Worm (Caenorhabditis elegans): ENCODE results near the gene C40A11.3.
A peak's percentile ranks its signal among the peaks of the same experiment; 100 is the strongest.

The C40A11.3 gene

DNA sequence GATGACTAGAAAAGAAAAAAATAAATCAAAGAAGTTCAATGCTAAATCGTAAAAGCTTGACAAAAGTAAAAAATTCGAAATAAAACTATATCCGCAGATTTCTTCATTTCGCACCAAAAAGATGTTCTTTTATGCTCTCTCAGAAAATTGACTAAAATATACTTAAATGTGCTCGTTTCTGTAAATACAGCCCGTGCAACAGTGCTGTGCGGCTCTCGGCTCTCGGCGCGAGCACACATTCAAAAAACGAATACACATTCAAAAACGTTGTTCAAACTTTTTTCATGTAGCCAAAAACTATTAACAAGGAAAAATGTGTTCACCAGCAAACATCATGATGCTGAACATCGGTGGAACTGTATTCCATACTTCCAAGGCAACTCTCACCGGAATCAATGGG, at the start of gene C40A11.3:
Gene C40A11.3 (plus strand): TSS at position 301 of the 400 bp plus-strand sequence.
- TF ChIP-seq tbx-37 (GFP tag; conservative IDR thresholded peaks at IDR 0.05) (no peak), hmg-4 (GFP tag; optimal IDR thresholded peaks at IDR 0.05) (no peak), tra-4 (tag; optimal IDR thresholded peaks at IDR 0.05) (no peak), flt-1 (GFP tag; IDR thresholded peaks at IDR 0.05) (no peak)

DNA sequence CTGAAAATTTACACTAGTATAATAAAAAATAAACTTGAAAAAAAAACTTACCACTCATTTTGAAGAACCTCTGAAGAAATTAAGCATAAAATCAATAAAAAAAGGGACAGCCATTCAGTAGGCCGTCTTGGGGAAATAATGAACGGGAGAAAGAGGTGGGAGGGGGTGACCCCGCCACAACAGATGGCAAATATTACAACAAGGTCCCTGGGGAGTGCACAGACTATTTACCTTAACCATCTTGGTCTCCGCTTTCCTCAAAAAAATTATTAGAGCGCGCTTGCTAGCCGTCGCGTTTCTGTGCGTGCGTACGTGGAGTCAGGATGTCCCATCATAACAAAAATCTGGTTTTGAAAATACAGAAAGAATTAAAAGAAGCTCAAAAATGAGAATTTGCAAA, 48.9 kb upstream of the C40A11.3 start, which contains the start of gene T16A1.10:
Gene T16A1.10 (minus strand): TSS at position 123 of the 400 bp plus-strand sequence.
- no peak for TF ChIP-seq tbx-37 (GFP tag; conservative IDR thresholded peaks at IDR 0.05)
- no peak for TF ChIP-seq B0310.2 (tag; optimal IDR thresholded peaks at IDR 0.05)
- TF ChIP-seq ceh-36 (tag; optimal IDR thresholded peaks at IDR 0.05) = peak; percentile 1
- peak; percentile 16 for TF ChIP-seq hmg-4 (GFP tag; optimal IDR thresholded peaks at IDR 0.05)

DNA sequence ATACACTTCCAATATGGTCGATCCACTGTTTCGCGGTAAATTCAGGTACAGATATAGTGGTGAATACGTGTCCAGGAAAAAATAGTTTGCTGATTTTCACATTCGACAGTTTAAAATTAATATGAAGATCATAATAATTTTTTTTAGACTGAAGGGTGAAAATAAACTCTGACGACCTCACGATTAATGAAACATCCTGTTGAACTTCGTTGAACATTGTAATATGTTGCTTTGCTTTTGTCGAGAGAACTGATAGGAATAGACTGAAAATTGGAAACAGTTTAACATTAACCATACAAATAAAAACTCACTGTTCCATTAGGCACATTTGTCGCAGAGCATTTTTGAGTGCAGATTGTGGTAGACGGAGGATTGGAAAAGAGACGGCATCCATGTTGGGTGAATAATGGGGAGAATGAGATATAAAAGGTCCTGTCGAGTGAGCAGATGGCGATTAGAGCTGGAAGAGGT, 47.4 kb upstream of the C40A11.3 start, which contains the start of gene fbxb-37:
Gene fbxb-37 (minus strand): TSS at position 421 of the 471 bp plus-strand sequence.
- no peak for TF ChIP-seq hmbx-1 (tag; optimal IDR thresholded peaks at IDR 0.05)
- TF ChIP-seq ets-7 (tag; optimal IDR thresholded peaks at IDR 0.05) = no peak
- TF ChIP-seq aly-1 (tag; optimal IDR thresholded peaks at IDR 0.05) = no peak
- TF ChIP-seq F13C5.2 (tag; optimal IDR thresholded peaks at IDR 0.05) = no peak

DNA sequence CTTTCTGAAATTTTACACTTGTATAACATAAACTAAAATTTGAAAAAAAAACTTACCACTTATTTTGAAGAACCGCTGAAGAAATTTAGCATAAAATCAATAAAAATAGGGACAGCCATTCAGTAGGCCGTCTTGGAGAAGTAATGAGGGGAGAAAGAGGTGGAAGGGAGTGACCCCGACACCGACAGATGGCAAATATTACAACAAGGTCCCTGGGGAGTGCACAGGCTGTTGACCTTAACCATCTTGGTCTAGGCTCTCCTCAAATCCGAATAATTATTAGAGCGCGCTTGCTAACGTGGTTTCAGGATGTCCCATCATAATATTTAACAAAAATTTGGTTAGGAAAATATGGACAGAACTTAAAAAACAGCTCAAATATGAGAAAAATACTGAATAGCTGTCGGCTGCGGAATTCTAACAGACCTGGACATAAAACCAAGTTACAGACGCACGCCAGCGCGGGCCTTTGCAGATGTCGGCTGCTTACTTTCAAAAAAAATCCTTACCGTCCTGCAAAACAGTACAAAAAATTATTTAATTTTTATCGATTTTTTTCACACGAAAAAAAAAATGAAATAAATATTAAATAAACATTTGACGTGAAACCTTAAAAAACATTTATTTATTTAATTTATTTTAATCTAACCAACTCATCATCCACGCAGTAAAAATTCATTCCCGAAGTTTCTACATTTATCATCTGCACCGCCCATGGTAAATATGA, 45.8 kb upstream of the C40A11.3 start, which contains the start of gene T16A1.2:
Gene T16A1.2 (plus strand): TSS at position 677 of the 727 bp plus-strand sequence.
- no peak for TF ChIP-seq tbx-37 (GFP tag; conservative IDR thresholded peaks at IDR 0.05)
- TF ChIP-seq ceh-36 (tag; optimal IDR thresholded peaks at IDR 0.05) = no peak
- TF ChIP-seq tbx-11 (GFP tag; IDR thresholded peaks at IDR 0.05) = no peak
- TF ChIP-seq hnd-1 (tag; optimal IDR thresholded peaks at IDR 0.05) = no peak
- TF ChIP-seq aly-1 (tag; optimal IDR thresholded peaks at IDR 0.05) = no peak
- no peak for TF ChIP-seq sea-1 (GFP tag; conservative IDR thresholded peaks at IDR 0.05)
- no peak for TF ChIP-seq hmbx-1 (tag; optimal IDR thresholded peaks at IDR 0.05)
- no peak for TF ChIP-seq pes-1 (GFP tag; IDR thresholded peaks at IDR 0.05)
- no peak for TF ChIP-seq B0310.2 (tag; optimal IDR thresholded peaks at IDR 0.05)
- no peak for TF ChIP-seq hmg-4 (GFP tag; optimal IDR thresholded peaks at IDR 0.05)
- TF ChIP-seq ets-7 (tag; optimal IDR thresholded peaks at IDR 0.05) = no peak
- no peak for TF ChIP-seq flt-1 (GFP tag; IDR thresholded peaks at IDR 0.05)
- no peak for TF ChIP-seq ama-1 (optimal IDR thresholded peaks at IDR 0.05)

DNA sequence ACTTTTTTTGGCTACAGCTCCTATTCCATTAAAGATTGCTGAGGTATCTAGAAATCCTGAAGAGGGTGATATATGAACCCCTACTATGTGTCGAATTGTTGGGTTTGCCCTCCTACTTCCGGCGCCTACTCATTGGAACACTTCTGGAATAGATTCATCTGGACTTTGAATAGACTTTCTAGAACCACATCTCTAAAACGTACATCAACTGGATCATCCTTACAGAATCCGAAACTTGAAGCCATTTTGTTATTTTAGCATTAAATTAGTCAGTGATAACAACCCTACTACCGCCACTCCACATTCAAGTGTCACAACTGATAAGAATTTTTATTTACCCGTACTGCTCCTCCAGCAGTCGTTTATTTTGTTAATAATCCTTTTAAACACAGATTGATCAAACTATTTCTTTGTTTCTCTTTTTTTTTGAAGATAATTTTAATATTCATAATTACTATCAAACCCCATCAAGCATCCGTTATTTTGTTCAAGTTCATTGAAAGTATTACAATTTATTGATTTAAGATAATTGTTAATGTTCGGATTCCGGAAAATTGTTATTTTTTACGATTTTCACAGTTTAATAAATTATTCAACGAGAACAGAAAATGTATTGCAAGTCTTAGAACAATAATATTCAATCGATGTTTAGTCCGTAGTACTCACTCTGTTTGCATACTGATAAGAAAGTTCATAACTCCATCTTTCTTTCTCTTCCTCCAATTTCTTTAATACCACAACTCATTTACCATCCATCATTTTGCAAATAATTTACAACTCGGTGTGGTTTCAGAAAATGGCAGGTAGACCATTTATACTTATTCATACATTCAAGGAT, 41.6 kb upstream of the C40A11.3 start, which contains the start of gene math-42:
Gene math-42 (plus strand): TSS at position 788 of the 838 bp plus-strand sequence.
- no peak for TF ChIP-seq tbx-37 (GFP tag; conservative IDR thresholded peaks at IDR 0.05)
- no peak for TF ChIP-seq tra-4 (tag; optimal IDR thresholded peaks at IDR 0.05)

DNA sequence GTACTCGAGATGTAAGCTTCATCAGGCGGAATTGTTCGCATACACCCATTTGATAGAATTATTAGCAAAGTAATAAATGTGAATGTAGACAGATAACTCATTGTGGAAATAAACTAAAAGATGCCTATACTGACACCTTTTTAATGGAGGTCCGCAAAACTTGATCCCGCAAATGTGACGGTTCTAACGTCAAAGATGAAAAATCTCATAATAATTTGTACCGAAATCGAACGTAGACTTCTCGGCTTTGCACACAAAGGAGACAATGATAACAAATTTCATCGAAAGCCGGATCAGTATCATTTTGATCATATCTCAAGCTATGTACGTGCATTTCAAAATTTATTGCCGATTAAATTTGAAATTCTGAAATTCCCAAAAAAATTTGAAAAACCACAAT, 32.6 kb upstream of the C40A11.3 start, which contains the start of gene R52.4:
Gene R52.4 (minus strand): TSS at position 101 of the 400 bp plus-strand sequence.
- TF ChIP-seq ama-1 (optimal IDR thresholded peaks at IDR 0.05) = no peak
- TF ChIP-seq tra-4 (tag; optimal IDR thresholded peaks at IDR 0.05) = no peak
- no peak for TF ChIP-seq tbx-37 (GFP tag; conservative IDR thresholded peaks at IDR 0.05)
- no peak for TF ChIP-seq B0310.2 (tag; optimal IDR thresholded peaks at IDR 0.05)
- no peak for TF ChIP-seq aly-1 (tag; optimal IDR thresholded peaks at IDR 0.05)
- no peak for TF ChIP-seq tbx-11 (GFP tag; IDR thresholded peaks at IDR 0.05)
- no peak for TF ChIP-seq hmg-4 (GFP tag; optimal IDR thresholded peaks at IDR 0.05)
- TF ChIP-seq flt-1 (GFP tag; IDR thresholded peaks at IDR 0.05) = no peak
- no peak for TF ChIP-seq ets-7 (tag; optimal IDR thresholded peaks at IDR 0.05)
- no peak for TF ChIP-seq hmbx-1 (tag; optimal IDR thresholded peaks at IDR 0.05)
- TF ChIP-seq scrt-1 (GFP tag; IDR thresholded peaks at IDR 0.05) = no peak
- TF ChIP-seq ceh-36 (tag; optimal IDR thresholded peaks at IDR 0.05) = no peak

DNA sequence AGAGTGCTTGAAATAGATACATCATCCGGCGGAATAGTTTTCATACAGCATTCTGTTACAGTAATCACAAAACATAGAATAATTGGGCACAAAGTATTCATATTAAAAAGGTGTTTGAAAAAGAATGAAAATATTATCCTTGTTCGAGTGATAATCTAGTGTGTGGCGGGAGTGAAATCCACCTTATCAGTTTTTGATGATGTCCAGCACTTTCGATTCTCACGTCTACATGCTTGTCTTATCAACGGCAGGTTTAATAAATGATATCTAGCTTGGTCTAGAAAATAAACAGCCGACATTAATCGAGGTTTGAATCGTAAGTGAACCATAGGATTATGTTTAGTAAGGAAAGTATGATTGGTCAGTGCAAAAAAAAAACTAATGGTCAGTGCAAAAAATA, 31.0 kb upstream of the C40A11.3 start, which contains the start of gene R52.5:
Gene R52.5 (minus strand): TSS at position 101 of the 400 bp plus-strand sequence.
- TF ChIP-seq hmbx-1 (tag; optimal IDR thresholded peaks at IDR 0.05) (no peak), scrt-1 (GFP tag; IDR thresholded peaks at IDR 0.05) (no peak), sea-1 (GFP tag; conservative IDR thresholded peaks at IDR 0.05) (no peak), ets-7 (tag; optimal IDR thresholded peaks at IDR 0.05) (no peak), B0310.2 (tag; optimal IDR thresholded peaks at IDR 0.05) (no peak), tbx-37 (GFP tag; conservative IDR thresholded peaks at IDR 0.05) (no peak), flt-1 (GFP tag; IDR thresholded peaks at IDR 0.05) (no peak), ama-1 (optimal IDR thresholded peaks at IDR 0.05) (no peak), tbx-11 (GFP tag; IDR thresholded peaks at IDR 0.05) (no peak), ceh-36 (tag; optimal IDR thresholded peaks at IDR 0.05) (no peak), tra-4 (tag; optimal IDR thresholded peaks at IDR 0.05) (no peak), hmg-4 (GFP tag; optimal IDR thresholded peaks at IDR 0.05) (no peak)

DNA sequence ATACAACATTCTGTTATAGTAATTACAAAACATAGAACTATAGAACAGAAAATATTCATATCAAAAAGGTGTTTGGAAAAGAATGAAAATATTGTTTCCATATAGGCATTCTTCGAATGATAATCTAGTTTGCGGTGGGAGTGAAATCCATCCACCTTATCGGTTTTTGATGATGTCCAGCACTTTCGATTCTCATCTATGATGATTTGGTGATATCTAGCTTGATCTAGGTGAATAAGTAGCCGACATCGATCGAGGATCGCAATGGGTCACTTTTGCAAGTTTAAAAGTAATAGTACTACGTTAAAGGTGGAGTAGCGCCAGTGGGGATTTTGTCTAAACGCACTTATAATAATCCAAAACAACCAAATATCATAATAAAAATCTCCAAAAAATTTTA, 28.0 kb upstream of the C40A11.3 start, which contains the start of gene R52.6:
Gene R52.6 (minus strand): TSS at position 101 of the 400 bp plus-strand sequence.
- TF ChIP-seq B0310.2 (tag; optimal IDR thresholded peaks at IDR 0.05) (no peak), sea-1 (GFP tag; conservative IDR thresholded peaks at IDR 0.05) (no peak), scrt-1 (GFP tag; IDR thresholded peaks at IDR 0.05) (no peak), hnd-1 (tag; optimal IDR thresholded peaks at IDR 0.05) (no peak), tra-4 (tag; optimal IDR thresholded peaks at IDR 0.05) (no peak)
